Fruit fly (Drosophila melanogaster) whole organism, embryonic: ENCODE results near the gene CG32073.

Experiments used
- Ada2b ChIP-seq: fragments of 200-800 bp; sonication (Bioruptor generic); IDR thresholded peaks from 2 replicates; pipeline ENCODE4 v1.3.6; 2022; ENCODE audit warnings: missing biosample characterization, missing genetic modification characterization
- Adf1 ChIP-seq: fragments of 200-800 bp; sonication (Bioruptor generic); IDR thresholded peaks from 2 replicates; pipeline ENCODE4 v1.3.6; 2022; ENCODE audit warnings: missing biosample characterization, missing genetic modification characterization
- Bgb ChIP-seq: fragments of 200-800 bp; sonication (Bioruptor generic); IDR thresholded peaks from 2 replicates; pipeline ENCODE4 v1.3.6; 2022; ENCODE audit warnings: missing biosample characterization, missing genetic modification characterization; ENCODE audit not compliant: partially characterized antibody
- C15 ChIP-seq: fragments of 200-800 bp; sonication (Bioruptor generic); IDR thresholded peaks from 3 replicates; pipeline ENCODE4 v1.3.6; 2022; ENCODE audit warnings: missing biosample characterization, missing genetic modification characterization
- CG10366 ChIP-seq: fragments of 200-800 bp; sonication (Bioruptor generic); IDR thresholded peaks from 2 replicates; pipeline ENCODE4 v1.3.6; 2022; ENCODE audit warnings: missing biosample characterization, missing genetic modification characterization
- CG11093 ChIP-seq: fragments of 200-800 bp; sonication (Bioruptor generic); IDR thresholded peaks from 3 replicates; pipeline ENCODE4 v1.3.6; 2022; ENCODE audit warnings: missing biosample characterization, missing genetic modification characterization
- CG11504 ChIP-seq: fragments of 200-800 bp; sonication (Bioruptor generic); optimal IDR thresholded peaks from 3 replicates; lab custom pipeline; 2019; ENCODE audit warnings: missing biosample characterization, mild to moderate bottlenecking, missing genetic modification characterization, moderate library complexity
- CG11723 ChIP-seq: fragments of 200-800 bp; sonication (Bioruptor generic); optimal IDR thresholded peaks from 2 replicates; lab custom pipeline; 2017; ENCODE audit warnings: missing biosample characterization, mild to moderate bottlenecking, missing genetic modification characterization
- CG13123 ChIP-seq: fragments of 200-800 bp; sonication (Bioruptor generic); optimal IDR thresholded peaks from 2 replicates; lab custom pipeline; 2016; ENCODE audit warnings: missing biosample characterization, missing genetic modification characterization
- CG13296 ChIP-seq: fragments of 200-800 bp; sonication (Bioruptor generic); optimal IDR thresholded peaks from 3 replicates; lab custom pipeline; 2018; ENCODE audit warnings: missing biosample characterization, mild to moderate bottlenecking, missing genetic modification characterization
- CG14965 ChIP-seq: fragments of 200-800 bp; sonication (Bioruptor generic); optimal IDR thresholded peaks from 2 replicates; lab custom pipeline; 2016; ENCODE audit warnings: missing biosample characterization, missing genetic modification characterization, borderline replicate concordance
- CG17328 ChIP-seq: fragments of 200-800 bp; sonication (Bioruptor generic); IDR thresholded peaks from 2 replicates; pipeline ENCODE4 v1.3.6; 2022; ENCODE audit warnings: missing biosample characterization, missing genetic modification characterization
- CG17612 ChIP-seq: fragments of 200-800 bp; sonication (Bioruptor generic); IDR thresholded peaks from 2 replicates; pipeline ENCODE4 v1.3.6; 2022; ENCODE audit warnings: missing biosample characterization, missing genetic modification characterization
- CG18476 ChIP-seq: fragments of 200-800 bp; sonication (Bioruptor generic); optimal IDR thresholded peaks from 2 replicates; lab custom pipeline; 2016; ENCODE audit warnings: missing biosample characterization, mild to moderate bottlenecking, missing genetic modification characterization
- CG31224 ChIP-seq: fragments of 200-800 bp; sonication (Bioruptor generic); IDR thresholded peaks from 2 replicates; pipeline ENCODE4 v1.3.6; 2022; ENCODE audit warnings: missing biosample characterization, missing genetic modification characterization
- CG32767 ChIP-seq: fragments of 200-800 bp; sonication (Bioruptor generic); IDR thresholded peaks from 2 replicates; pipeline ENCODE4 v1.3.6; 2022; ENCODE audit warnings: missing biosample characterization, missing genetic modification characterization
- CG3838 ChIP-seq: fragments of 200-800 bp; sonication (Bioruptor generic); optimal IDR thresholded peaks from 3 replicates; lab custom pipeline; 2016; ENCODE audit warnings: missing biosample characterization, missing genetic modification characterization
- CG4282 ChIP-seq: fragments of 200-800 bp; sonication (Bioruptor generic); optimal IDR thresholded peaks from 2 replicates; lab custom pipeline; 2016; ENCODE audit warnings: missing biosample characterization, missing genetic modification characterization
- CG4820 ChIP-seq: fragments of 200-800 bp; sonication (Bioruptor generic); optimal IDR thresholded peaks from 3 replicates; lab custom pipeline; 2016; ENCODE audit warnings: missing biosample characterization, missing genetic modification characterization
- CG7928 ChIP-seq: fragments of 200-800 bp; sonication (Bioruptor generic); optimal IDR thresholded peaks from 2 replicates; lab custom pipeline; 2017; ENCODE audit warnings: missing biosample characterization, mild to moderate bottlenecking, missing genetic modification characterization
- CG7963 ChIP-seq: fragments of 200-800 bp; sonication (Bioruptor generic); IDR thresholded peaks from 3 replicates; pipeline ENCODE4 v1.3.6; 2022; ENCODE audit warnings: missing biosample characterization, missing genetic modification characterization; ENCODE audit not compliant: partially characterized antibody
- CG7987 ChIP-seq: fragments of 200-800 bp; sonication (Bioruptor generic); optimal IDR thresholded peaks from 2 replicates; lab custom pipeline; 2018; ENCODE audit warnings: missing biosample characterization, mild to moderate bottlenecking, missing genetic modification characterization, moderate library complexity
- CG8359 ChIP-seq: fragments of 200-800 bp; sonication (Bioruptor generic); optimal IDR thresholded peaks from 2 replicates; lab custom pipeline; 2017; ENCODE audit warnings: missing biosample characterization, mild to moderate bottlenecking, missing genetic modification characterization, borderline replicate concordance
- CG9797 ChIP-seq: fragments of 200-800 bp; sonication (Bioruptor generic); optimal IDR thresholded peaks from 3 replicates; lab custom pipeline; 2018; ENCODE audit warnings: missing biosample characterization, mild to moderate bottlenecking, missing genetic modification characterization
- D ChIP-seq, 2 experiments: fragments of 200-800 bp in 1 of 2; fragments of >200 bp in 1 of 2; sonication (Bioruptor generic) in 1 of 2; optimal IDR thresholded peaks; 2 replicates in 1 of 2; 3 replicates in 1 of 2; lab custom pipeline; 2017; ENCODE audit warnings: mild to moderate bottlenecking in 1 of 2, missing biosample characterization in 1 of 2, missing genetic modification characterization in 1 of 2, missing genetic modification reagents in 1 of 2
- Doc2 ChIP-seq: fragments of 200-800 bp; sonication (Bioruptor generic); IDR thresholded peaks from 2 replicates; pipeline ENCODE4 v1.3.6; 2022; ENCODE audit warnings: missing biosample characterization, missing genetic modification characterization
- E2f2 ChIP-seq: fragments of 200-800 bp; sonication (Bioruptor generic); IDR thresholded peaks from 2 replicates; pipeline ENCODE4 v1.3.6; 2022; ENCODE audit warnings: missing biosample characterization, missing genetic modification characterization
- Hmx ChIP-seq: fragments of 200-800 bp; sonication (Bioruptor generic); optimal IDR thresholded peaks from 2 replicates; lab custom pipeline; 2016; ENCODE audit warnings: missing biosample characterization, missing genetic modification characterization
- Mad ChIP-seq: fragments of 200-800 bp; sonication (Bioruptor generic); optimal IDR thresholded peaks from 2 replicates; lab custom pipeline; 2016; ENCODE audit warnings: missing biosample characterization, missing genetic modification characterization
- Mes4 ChIP-seq: fragments of 200-800 bp; sonication (Bioruptor generic); optimal IDR thresholded peaks from 2 replicates; lab custom pipeline; 2016; ENCODE audit warnings: missing biosample characterization, missing genetic modification characterization
- PHDP ChIP-seq: fragments of 200-800 bp; sonication (Bioruptor generic); optimal IDR thresholded peaks from 3 replicates; lab custom pipeline; 2018; ENCODE audit warnings: missing biosample characterization, mild to moderate bottlenecking, missing genetic modification characterization, moderate library complexity
- Poxn ChIP-seq: fragments of 200-800 bp; sonication (Bioruptor generic); IDR thresholded peaks from 2 replicates; pipeline ENCODE4 v1.3.6; 2022; ENCODE audit warnings: missing biosample characterization, missing genetic modification characterization
- YL-1 ChIP-seq: fragments of 200-800 bp; sonication (Bioruptor generic); optimal IDR thresholded peaks from 3 replicates; lab custom pipeline; 2017; ENCODE audit warnings: missing biosample characterization, mild to moderate bottlenecking, missing genetic modification characterization
- cg ChIP-seq: fragments of 200-800 bp; sonication (Bioruptor generic); optimal IDR thresholded peaks from 3 replicates; lab custom pipeline; 2019; ENCODE audit warnings: missing biosample characterization, mild to moderate bottlenecking, missing genetic modification characterization, moderate library complexity
- chm ChIP-seq: fragments of 200-800 bp; sonication (Bioruptor generic); IDR thresholded peaks from 2 replicates; pipeline ENCODE4 v1.3.6; 2022; ENCODE audit warnings: missing biosample characterization, missing genetic modification characterization
- disco-r ChIP-seq: fragments of 200-800 bp; sonication (Bioruptor generic); optimal IDR thresholded peaks from 2 replicates; lab custom pipeline; 2016; ENCODE audit warnings: missing biosample characterization, missing genetic modification characterization
- dysf ChIP-seq: fragments of 200-800 bp; sonication (Bioruptor generic); IDR thresholded peaks from 3 replicates; pipeline ENCODE4 v1.3.6; 2022; ENCODE audit warnings: missing biosample characterization, missing genetic modification characterization
- en ChIP-seq: fragments of 200-800 bp; sonication (Bioruptor generic); optimal IDR thresholded peaks from 2 replicates; lab custom pipeline; 2016; ENCODE audit warnings: missing biosample characterization, missing genetic modification characterization
- exex ChIP-seq: fragments of 200-800 bp; sonication (Bioruptor generic); optimal IDR thresholded peaks from 4 replicates; lab custom pipeline; 2018; ENCODE audit warnings: missing biosample characterization, mild to moderate bottlenecking, missing genetic modification characterization, moderate library complexity
- ftz-f1 ChIP-seq: fragments of 200-800 bp; sonication (Bioruptor generic); optimal IDR thresholded peaks from 2 replicates; lab custom pipeline; 2016; ENCODE audit warnings: missing biosample characterization, missing genetic modification characterization
- kah ChIP-seq: fragments of 200-800 bp; sonication (Bioruptor generic); optimal IDR thresholded peaks from 2 replicates; lab custom pipeline; 2018; ENCODE audit warnings: missing biosample characterization, mild to moderate bottlenecking, missing genetic modification characterization
- prd ChIP-seq, 3 experiments: fragments of >200 bp in 2 of 3; fragments of 200-800 bp in 1 of 3; sonication (Bioruptor generic) in 1 of 3; optimal IDR thresholded peaks in 2 of 3; IDR thresholded peaks in 1 of 3; 2 replicates in 2 of 3; 3 replicates in 1 of 3; pipeline versions ENCODE4 v1.3.6 to Lab custom; 2017 to 2022; ENCODE audit warnings: missing biosample characterization in 1 of 3, missing genetic modification characterization in 1 of 3
- pum ChIP-seq: fragments of 200-800 bp; sonication (Bioruptor generic); optimal IDR thresholded peaks from 2 replicates; lab custom pipeline; 2016; ENCODE audit warnings: missing biosample characterization, missing genetic modification characterization
- ranshi ChIP-seq: fragments of 200-800 bp; sonication (Bioruptor generic); IDR thresholded peaks from 2 replicates; pipeline ENCODE4 v1.3.6; 2022; ENCODE audit warnings: missing biosample characterization, missing genetic modification characterization
- rib ChIP-seq: fragments of 200-800 bp; sonication (Bioruptor generic); IDR thresholded peaks from 2 replicates; pipeline ENCODE4 v1.3.6; 2022; ENCODE audit warnings: missing biosample characterization, missing genetic modification characterization
- row ChIP-seq: fragments of 200-800 bp; sonication (Bioruptor generic); IDR thresholded peaks from 3 replicates; pipeline ENCODE4 v1.3.6; 2022; ENCODE audit warnings: missing biosample characterization, missing genetic modification characterization
- run ChIP-seq: fragments of 200-800 bp; sonication (Bioruptor generic); optimal IDR thresholded peaks from 3 replicates; lab custom pipeline; 2018; ENCODE audit warnings: missing biosample characterization, mild to moderate bottlenecking, missing genetic modification characterization
- sima ChIP-seq: fragments of 200-800 bp; sonication (Bioruptor generic); optimal IDR thresholded peaks from 2 replicates; lab custom pipeline; 2016; ENCODE audit warnings: missing biosample characterization, missing genetic modification characterization
- twi ChIP-seq: fragments of 200-800 bp; optimal IDR thresholded peaks from 2 replicates; lab custom pipeline; 2019; ENCODE audit warnings: missing biosample characterization, mild to moderate bottlenecking, missing genetic modification characterization, moderate library complexity
- wdn ChIP-seq: fragments of 200-800 bp; sonication (Bioruptor generic); IDR thresholded peaks from 2 replicates; pipeline ENCODE4 v1.3.6; 2022; ENCODE audit warnings: missing biosample characterization, missing genetic modification characterization
- wor ChIP-seq: fragments of 200-800 bp; sonication (Bioruptor generic); IDR thresholded peaks from 2 replicates; pipeline ENCODE4 v1.3.6; 2022; ENCODE audit warnings: missing biosample characterization, missing genetic modification characterization

The CG32073 gene

dm6 chr3L:11123088-11123487 is 15.7 kb upstream of the CG32073 start, which contains the start of the genes Ufd1 and NaPi-III (continued):
- TF ChIP-seq PHDP (tag; lab: Kevin White, UChicago) (no peak), chm (GFP tag; lab: Robert Waterston, UW) (peak; percentile 54; the same call in 1 of the 2 replicates), Mes4 (GFP tag; lab: Kevin White, UChicago) (no peak), exex (tag; lab: Kevin White, UChicago) (no peak), CG17328 (GFP tag; lab: Robert Waterston, UW) (no peak), CG10366 (GFP tag; lab: Robert Waterston, UW) (no peak), row (GFP tag; lab: Robert Waterston, UW) (peak; percentile 45; the same call in 2 of the 3 replicates), wdn (GFP tag; lab: Robert Waterston, UW) (no peak), CG11723 (GFP tag; lab: Kevin White, UChicago) (no peak), CG32767 (GFP tag; lab: Robert Waterston, UW) (peak; percentile 57; the same call in 1 of the 2 replicates), sima (GFP tag; lab: Kevin White, UChicago) (no peak), YL-1 (GFP tag; lab: Kevin White, UChicago) (peak; percentile 79), C15 (no peak), CG7928 (GFP tag; lab: Kevin White, UChicago) (peak; percentile 40), ranshi (GFP tag; lab: Robert Waterston, UW) (peak; percentile 45; the same call in 1 of the 2 replicates), disco-r (no peak), CG11093 (no peak), CG13123 (GFP tag; lab: Kevin White, UChicago) (no peak), en (no peak), twi (no peak), CG31224 (GFP tag; lab: Robert Waterston, UW) (no peak), Ada2b (GFP tag; lab: Robert Waterston, UW) (no peak), CG18476 (GFP tag; lab: Kevin White, UChicago) (no peak), Doc2 (GFP tag; lab: Robert Waterston, UW) (no peak), CG9797 (peak; percentile 94), CG13296 (GFP tag; lab: Kevin White, UChicago) (no peak), CG17612 (GFP tag; lab: Robert Waterston, UW) (no peak), Mad (GFP tag; lab: Kevin White, UChicago) (peak; percentile 42), prd (optimal IDR thresholded peaks at IDR 0.05; lab: Kevin White, UChicago) (no peak), prd (GFP tag; IDR thresholded peaks at IDR 0.05; lab: Robert Waterston, UW) (peak; percentile 35; the same call in 1 of the 3 replicates), Hmx (GFP tag; lab: Kevin White, UChicago) (no peak), cg (GFP tag; lab: Kevin White, UChicago) (no peak), run (tag; lab: Kevin White, UChicago) (no peak), wor (GFP tag; lab: Robert Waterston, UW) (no peak), kah (GFP tag; lab: Kevin White, UChicago) (peak; percentile 94), CG4820 (GFP tag; lab: Kevin White, UChicago) (no peak), ftz-f1 (GFP tag; lab: Kevin White, UChicago) (peak; percentile 66), CG14965 (GFP tag; lab: Kevin White, UChicago) (no peak), Bgb (GFP tag; lab: Robert Waterston, UW) (peak; percentile 91), dysf (GFP tag; lab: Robert Waterston, UW) (peak; percentile 38; the same call in 1 of the 3 replicates), CG3838 (no peak), CG7987 (GFP tag; lab: Kevin White, UChicago) (no peak), rib (GFP tag; lab: Robert Waterston, UW) (no peak), CG7963 (GFP tag; lab: Robert Waterston, UW) (peak; percentile 68), E2f2 (GFP tag; lab: Robert Waterston, UW) (peak; percentile 91), CG11504 (tag; lab: Kevin White, UChicago) (peak; percentile 61), Adf1 (0 out of 2 replicates have a peak, but pooled peaks have one; percentile 11), Poxn (GFP tag; lab: Robert Waterston, UW) (no peak), D (optimal IDR thresholded peaks at IDR 0.05; lab: Kevin White, UChicago) (no peak), D (GFP tag; optimal IDR thresholded peaks at IDR 0.05; lab: Kevin White, UChicago) (peak; percentile 4), CG8359 (no peak), CG4282 (GFP tag; lab: Kevin White, UChicago) (peak; percentile 36), pum (GFP tag; lab: Kevin White, UChicago) (peak; percentile 29)
